Fruit fly (Drosophila melanogaster) whole organism, embryonic: Measurements from ENCODE around the gene Cnep1r2.

Source experiments
- BEAF-32 ChIP-seq: fragments of 200-800 bp; sonication (Bioruptor generic); optimal IDR thresholded peaks from 3 replicates; lab custom pipeline; 2017; ENCODE audit warnings: missing biosample characterization, missing genetic modification characterization, mild to moderate bottlenecking, moderate library complexity, missing genetic modification reagents
- CG10543 ChIP-seq: fragments of 200-800 bp; sonication (Bioruptor generic); optimal IDR thresholded peaks from 3 replicates; lab custom pipeline; 2017; ENCODE audit warnings: missing biosample characterization, mild to moderate bottlenecking, missing genetic modification characterization, moderate library complexity
- CG10565 ChIP-seq: fragments of 200-800 bp; sonication (Bioruptor generic); optimal IDR thresholded peaks from 3 replicates; lab custom pipeline; 2016; ENCODE audit warnings: missing biosample characterization, mild to moderate bottlenecking, missing genetic modification characterization
- CG11247 ChIP-seq: fragments of 200-800 bp; sonication (Bioruptor generic); IDR thresholded peaks from 2 replicates; pipeline ENCODE4 v1.3.6; 2022; ENCODE audit warnings: missing biosample characterization, missing genetic modification characterization
- CG11504 ChIP-seq: fragments of 200-800 bp; sonication (Bioruptor generic); optimal IDR thresholded peaks from 3 replicates; lab custom pipeline; 2019; ENCODE audit warnings: missing biosample characterization, mild to moderate bottlenecking, missing genetic modification characterization, moderate library complexity
- CG13287 ChIP-seq: fragments of 200-800 bp; sonication (Bioruptor generic); IDR thresholded peaks from 2 replicates; pipeline ENCODE4 v1.3.6; 2022; ENCODE audit warnings: missing biosample characterization, missing genetic modification characterization; ENCODE audit not compliant: partially characterized antibody
- CG13624 ChIP-seq: fragments of 200-800 bp; sonication (Bioruptor generic); optimal IDR thresholded peaks from 2 replicates; lab custom pipeline; 2016; ENCODE audit warnings: missing biosample characterization, missing genetic modification characterization
- CG14965 ChIP-seq: fragments of 200-800 bp; sonication (Bioruptor generic); optimal IDR thresholded peaks from 2 replicates; lab custom pipeline; 2016; ENCODE audit warnings: missing biosample characterization, missing genetic modification characterization, borderline replicate concordance
- CG17568 ChIP-seq: fragments of 200-800 bp; sonication (Bioruptor generic); optimal IDR thresholded peaks from 2 replicates; lab custom pipeline; 2018; ENCODE audit warnings: missing biosample characterization, mild to moderate bottlenecking, missing genetic modification characterization, moderate library complexity
- CG17829 ChIP-seq: fragments of 200-800 bp; optimal IDR thresholded peaks from 2 replicates; lab custom pipeline; 2019; ENCODE audit warnings: missing biosample characterization, mild to moderate bottlenecking, missing genetic modification characterization, moderate library complexity
- CG18262 ChIP-seq: fragments of 200-800 bp; optimal IDR thresholded peaks from 3 replicates; lab custom pipeline; 2019; ENCODE audit warnings: missing biosample characterization, mild to moderate bottlenecking, missing genetic modification characterization, moderate library complexity
- CG18476 ChIP-seq: fragments of 200-800 bp; sonication (Bioruptor generic); optimal IDR thresholded peaks from 2 replicates; lab custom pipeline; 2016; ENCODE audit warnings: missing biosample characterization, mild to moderate bottlenecking, missing genetic modification characterization
- CG18599 ChIP-seq: fragments of 200-800 bp; sonication (Bioruptor generic); optimal IDR thresholded peaks from 3 replicates; lab custom pipeline; 2017; ENCODE audit warnings: missing biosample characterization, missing genetic modification characterization, mild to moderate bottlenecking, moderate library complexity, missing genetic modification reagents
- CG2116 ChIP-seq: fragments of 200-800 bp; sonication (Bioruptor generic); optimal IDR thresholded peaks from 3 replicates; lab custom pipeline; 2018; ENCODE audit warnings: missing biosample characterization, mild to moderate bottlenecking, missing genetic modification characterization
- CG2120 ChIP-seq: fragments of 200-800 bp; sonication (Bioruptor generic); optimal IDR thresholded peaks from 3 replicates; lab custom pipeline; 2016; ENCODE audit warnings: missing biosample characterization, missing genetic modification characterization
- CG2202 ChIP-seq: fragments of 200-800 bp; sonication (Bioruptor generic); optimal IDR thresholded peaks from 2 replicates; lab custom pipeline; 2018; ENCODE audit warnings: missing biosample characterization, mild to moderate bottlenecking, missing genetic modification characterization
- CG2678 ChIP-seq: fragments of 200-800 bp; sonication (Bioruptor generic); optimal IDR thresholded peaks from 3 replicates; lab custom pipeline; 2019; ENCODE audit warnings: missing biosample characterization, mild to moderate bottlenecking, missing genetic modification characterization, moderate library complexity
- CG31365 ChIP-seq: fragments of 200-800 bp; sonication (Bioruptor generic); optimal IDR thresholded peaks from 2 replicates; lab custom pipeline; 2018; ENCODE audit warnings: missing biosample characterization, mild to moderate bottlenecking, missing genetic modification characterization
- CG31441 ChIP-seq: fragments of 200-800 bp; sonication (Bioruptor generic); IDR thresholded peaks from 2 replicates; pipeline ENCODE4 v1.3.6; 2022; ENCODE audit warnings: missing biosample characterization, missing genetic modification characterization
- CG32532 ChIP-seq: fragments of 200-800 bp; sonication (Bioruptor generic); IDR thresholded peaks from 2 replicates; pipeline ENCODE4 v1.3.6; 2022; ENCODE audit warnings: missing biosample characterization, missing genetic modification characterization
- CG3726 ChIP-seq: fragments of 200-800 bp; sonication (Bioruptor generic); IDR thresholded peaks from 3 replicates; pipeline ENCODE4, ENCODE4 v1.3.6; 2022; ENCODE audit warnings: missing biosample characterization, missing genetic modification characterization
- CG4617 ChIP-seq: fragments of 200-800 bp; sonication (Bioruptor generic); optimal IDR thresholded peaks from 3 replicates; lab custom pipeline; 2016; ENCODE audit warnings: missing biosample characterization, missing genetic modification characterization, borderline replicate concordance
- CG6254 ChIP-seq: fragments of 200-800 bp; sonication (Bioruptor generic); optimal IDR thresholded peaks from 3 replicates; lab custom pipeline; 2017; ENCODE audit warnings: mild to moderate bottlenecking, missing biosample characterization, missing genetic modification reagents, missing genetic modification characterization
- CG8281 ChIP-seq: fragments of 200-800 bp; sonication (Bioruptor generic); optimal IDR thresholded peaks from 2 replicates; lab custom pipeline; 2018; ENCODE audit warnings: missing biosample characterization, mild to moderate bottlenecking, missing genetic modification characterization, moderate library complexity
- Chrac-16 ChIP-seq: fragments of 200-800 bp; sonication (Bioruptor generic); optimal IDR thresholded peaks from 3 replicates; lab custom pipeline; 2016; ENCODE audit warnings: missing biosample characterization, missing genetic modification characterization
- CkIIα-i1 ChIP-seq: fragments of 200-800 bp; sonication (Bioruptor generic); IDR thresholded peaks from 2 replicates; pipeline ENCODE4 v1.3.6; 2022; ENCODE audit warnings: missing biosample characterization, missing genetic modification characterization
- Dref ChIP-seq: fragments of 200-800 bp; sonication (Bioruptor generic); IDR thresholded peaks from 2 replicates; pipeline ENCODE4 v1.3.6; 2022; ENCODE audit warnings: missing biosample characterization, missing genetic modification characterization
- Elba2 ChIP-seq: fragments of 200-800 bp; sonication (Bioruptor generic); optimal IDR thresholded peaks from 3 replicates; lab custom pipeline; 2016; ENCODE audit warnings: missing biosample characterization, missing genetic modification characterization
- HLH54F ChIP-seq: fragments of 200-800 bp; sonication (Bioruptor generic); optimal IDR thresholded peaks from 3 replicates; lab custom pipeline; 2016; ENCODE audit warnings: missing biosample characterization, missing genetic modification characterization
- MBD-R2 ChIP-seq: fragments of 200-800 bp; sonication (Bioruptor generic); IDR thresholded peaks from 2 replicates; pipeline ENCODE4 v1.3.6; 2022; ENCODE audit warnings: missing biosample characterization, missing genetic modification characterization
- Med ChIP-seq: fragments of 200-800 bp; sonication (Bioruptor generic); peaks from one replicate; lab custom pipeline; 2016; ENCODE audit warnings: missing biosample characterization, missing genetic modification characterization, mild to moderate bottlenecking, inconsistent platforms, moderate library complexity
- Mrtf ChIP-seq: fragments of 200-800 bp; sonication (Bioruptor generic); IDR thresholded peaks from 3 replicates; pipeline ENCODE4 v1.3.6; 2022; ENCODE audit warnings: missing biosample characterization, missing genetic modification characterization
- Nf-YA ChIP-seq: fragments of 200-800 bp; sonication (Bioruptor generic); IDR thresholded peaks from 2 replicates; pipeline ENCODE4 v1.3.6; 2022; ENCODE audit warnings: missing biosample characterization, missing genetic modification characterization
- NfI ChIP-seq: fragments of 200-800 bp; sonication (Bioruptor generic); optimal IDR thresholded peaks from 3 replicates; lab custom pipeline; 2018; ENCODE audit warnings: missing biosample characterization, mild to moderate bottlenecking, missing genetic modification characterization, moderate library complexity
- Poxn ChIP-seq: fragments of 200-800 bp; sonication (Bioruptor generic); IDR thresholded peaks from 2 replicates; pipeline ENCODE4 v1.3.6; 2022; ENCODE audit warnings: missing biosample characterization, missing genetic modification characterization
- Rfx ChIP-seq: fragments of 200-800 bp; sonication (Bioruptor generic); IDR thresholded peaks from 2 replicates; pipeline ENCODE4 v1.3.6; 2022; ENCODE audit warnings: missing biosample characterization, missing genetic modification characterization
- Sox100B ChIP-seq: fragments of 200-800 bp; sonication (Bioruptor generic); optimal IDR thresholded peaks from 3 replicates; lab custom pipeline; 2018; ENCODE audit warnings: missing biosample characterization, mild to moderate bottlenecking, missing genetic modification characterization
- Sox102F ChIP-seq: fragments of 200-800 bp; sonication (Bioruptor generic); optimal IDR thresholded peaks from 2 replicates; lab custom pipeline; 2018; ENCODE audit warnings: missing biosample characterization, mild to moderate bottlenecking, missing genetic modification characterization, moderate library complexity
- YL-1 ChIP-seq: fragments of 200-800 bp; sonication (Bioruptor generic); optimal IDR thresholded peaks from 3 replicates; lab custom pipeline; 2017; ENCODE audit warnings: missing biosample characterization, mild to moderate bottlenecking, missing genetic modification characterization
- bcd ChIP-seq: fragments of 200-800 bp; sonication (Bioruptor generic); optimal IDR thresholded peaks from 2 replicates; lab custom pipeline; 2017; ENCODE audit warnings: missing biosample characterization, mild to moderate bottlenecking, missing genetic modification characterization
- her ChIP-seq: fragments of 200-800 bp; sonication (Bioruptor generic); optimal IDR thresholded peaks from 2 replicates; lab custom pipeline; 2016; ENCODE audit warnings: missing biosample characterization, missing genetic modification characterization
- jumu ChIP-seq: fragments of 200-800 bp; sonication (Bioruptor generic); optimal IDR thresholded peaks from 3 replicates; lab custom pipeline; 2016; ENCODE audit warnings: missing biosample characterization, missing genetic modification characterization
- nmo ChIP-seq: fragments of 200-800 bp; sonication (Bioruptor generic); optimal IDR thresholded peaks from 2 replicates; lab custom pipeline; 2018; ENCODE audit warnings: missing biosample characterization, mild to moderate bottlenecking, missing genetic modification characterization, moderate library complexity
- odd ChIP-seq: fragments of 200-800 bp; sonication (Bioruptor generic); optimal IDR thresholded peaks from 2 replicates; lab custom pipeline; 2017; ENCODE audit warnings: missing biosample characterization, mild to moderate bottlenecking, missing genetic modification characterization
- phol ChIP-seq: fragments of 200-800 bp; sonication (Bioruptor generic); optimal IDR thresholded peaks from 3 replicates; lab custom pipeline; 2018; ENCODE audit warnings: missing biosample characterization, mild to moderate bottlenecking, missing genetic modification characterization, moderate library complexity
- sens-2 ChIP-seq: fragments of 200-800 bp; sonication (Bioruptor generic); IDR thresholded peaks from 2 replicates; pipeline ENCODE4 v1.3.6; 2022; ENCODE audit warnings: missing biosample characterization, missing genetic modification characterization
- so ChIP-seq: fragments of 200-800 bp; sonication (Bioruptor generic); IDR thresholded peaks from 3 replicates; pipeline ENCODE4 v1.3.6; 2022; ENCODE audit warnings: missing biosample characterization, missing genetic modification characterization
- stwl ChIP-seq: fragments of 200-800 bp; sonication (Bioruptor generic); optimal IDR thresholded peaks from 3 replicates; lab custom pipeline; 2018; ENCODE audit warnings: missing biosample characterization, mild to moderate bottlenecking, missing genetic modification characterization, moderate library complexity
- zen ChIP-seq: fragments of 200-800 bp; sonication (Bioruptor generic); optimal IDR thresholded peaks from 3 replicates; lab custom pipeline; 2018; ENCODE audit warnings: missing biosample characterization, mild to moderate bottlenecking, missing genetic modification characterization, moderate library complexity
- zen2 ChIP-seq: fragments of 200-800 bp; sonication (Bioruptor generic); IDR thresholded peaks from 3 replicates; pipeline ENCODE4 v1.3.6; 2022; ENCODE audit warnings: missing biosample characterization, missing genetic modification characterization; ENCODE audit not compliant: partially characterized antibody

Cnep1r2 gene

dm6 chr3L:10630885-10631359 lies 7.0 kb upstream of the Cnep1r2 start, which contains the start of the genes CG42535, CG34001 and hay (continued):
- TF ChIP-seq bcd (GFP tag; lab: Kevin White, UChicago): no peak
- no peak for TF ChIP-seq so (GFP tag; lab: Robert Waterston, UW)
- peak; percentile 86 for TF ChIP-seq Med (GFP tag; lab: Kevin White, UChicago)
- no peak for TF ChIP-seq her
- peak; percentile 77 for TF ChIP-seq Dref (GFP tag; lab: Robert Waterston, UW)
- TF ChIP-seq CG11247 (GFP tag; lab: Robert Waterston, UW): no peak
- TF ChIP-seq CG31441 (GFP tag; lab: Robert Waterston, UW): no peak
- TF ChIP-seq Rfx (GFP tag; lab: Robert Waterston, UW): no peak
- TF ChIP-seq CG13287 (GFP tag; lab: Robert Waterston, UW): peak; percentile 50; the same call in 1 of the 2 replicates
- peak; percentile 13 for TF ChIP-seq zen
- TF ChIP-seq Poxn: no peak
- TF ChIP-seq CG4617: peak; percentile 58
- peak; percentile 35 for TF ChIP-seq HLH54F
- no peak for TF ChIP-seq CG31365 (tag; lab: Kevin White, UChicago)
- no peak for TF ChIP-seq Mrtf (GFP tag; lab: Robert Waterston, UW)
- no peak for TF ChIP-seq zen2
- TF ChIP-seq NfI: no peak
- TF ChIP-seq CG11504 (tag; lab: Kevin White, UChicago): no peak
- TF ChIP-seq stwl (tag; lab: Kevin White, UChicago): peak; percentile 94
- no peak for TF ChIP-seq CG18476 (GFP tag; lab: Kevin White, UChicago)
- TF ChIP-seq nmo (GFP tag; lab: Kevin White, UChicago): peak; percentile 60
- TF ChIP-seq phol (tag; lab: Kevin White, UChicago): peak; percentile 43
- TF ChIP-seq Sox102F (GFP tag; lab: Kevin White, UChicago): no peak
- TF ChIP-seq CG18599 (GFP tag; lab: Kevin White, UChicago): no peak
- peak; percentile 8 for TF ChIP-seq jumu (GFP tag; lab: Kevin White, UChicago)
- TF ChIP-seq CG18262 (tag; lab: Kevin White, UChicago): no peak
- TF ChIP-seq odd (GFP tag; lab: Kevin White, UChicago): no peak
- no peak for TF ChIP-seq sens-2
- TF ChIP-seq CG10543 (GFP tag; lab: Kevin White, UChicago): no peak
- TF ChIP-seq CG2120 (GFP tag; lab: Kevin White, UChicago): peak; percentile 55
- TF ChIP-seq CG13624 (GFP tag; lab: Kevin White, UChicago): peak; percentile 24
- TF ChIP-seq Elba2 (GFP tag; lab: Kevin White, UChicago): no peak
- TF ChIP-seq CG14965 (GFP tag; lab: Kevin White, UChicago): no peak
- TF ChIP-seq CG6254 (GFP tag; lab: Kevin White, UChicago): no peak
- no peak for TF ChIP-seq Nf-YA (GFP tag; lab: Robert Waterston, UW)
- TF ChIP-seq CG10565 (GFP tag; lab: Kevin White, UChicago): no peak
- no peak for TF ChIP-seq CG32532
- no peak for TF ChIP-seq CG8281 (tag; lab: Kevin White, UChicago)
- TF ChIP-seq Sox100B (GFP tag; lab: Kevin White, UChicago): no peak
- TF ChIP-seq CG17829: peak; percentile 36
- peak; percentile 63 for TF ChIP-seq MBD-R2
- peak; percentile 51 for TF ChIP-seq BEAF-32 (GFP tag; lab: Kevin White, UChicago)
- TF ChIP-seq CG3726: no peak
- TF ChIP-seq CG2678 (tag; lab: Kevin White, UChicago): no peak
- TF ChIP-seq CkIIα-i1 (GFP tag; lab: Robert Waterston, UW): no peak
- peak; percentile 84 for TF ChIP-seq CG2116 (GFP tag; lab: Kevin White, UChicago)
- TF ChIP-seq Chrac-16 (GFP tag; lab: Kevin White, UChicago): no peak
- peak; percentile 69 for TF ChIP-seq YL-1 (GFP tag; lab: Kevin White, UChicago)
- no peak for TF ChIP-seq CG17568 (GFP tag; lab: Kevin White, UChicago)
- no peak for TF ChIP-seq CG2202 (tag; lab: Kevin White, UChicago)
